Fruit fly (Drosophila melanogaster): ENCODE measurements around the gene CG32683.

CG32683 gene

DNA sequence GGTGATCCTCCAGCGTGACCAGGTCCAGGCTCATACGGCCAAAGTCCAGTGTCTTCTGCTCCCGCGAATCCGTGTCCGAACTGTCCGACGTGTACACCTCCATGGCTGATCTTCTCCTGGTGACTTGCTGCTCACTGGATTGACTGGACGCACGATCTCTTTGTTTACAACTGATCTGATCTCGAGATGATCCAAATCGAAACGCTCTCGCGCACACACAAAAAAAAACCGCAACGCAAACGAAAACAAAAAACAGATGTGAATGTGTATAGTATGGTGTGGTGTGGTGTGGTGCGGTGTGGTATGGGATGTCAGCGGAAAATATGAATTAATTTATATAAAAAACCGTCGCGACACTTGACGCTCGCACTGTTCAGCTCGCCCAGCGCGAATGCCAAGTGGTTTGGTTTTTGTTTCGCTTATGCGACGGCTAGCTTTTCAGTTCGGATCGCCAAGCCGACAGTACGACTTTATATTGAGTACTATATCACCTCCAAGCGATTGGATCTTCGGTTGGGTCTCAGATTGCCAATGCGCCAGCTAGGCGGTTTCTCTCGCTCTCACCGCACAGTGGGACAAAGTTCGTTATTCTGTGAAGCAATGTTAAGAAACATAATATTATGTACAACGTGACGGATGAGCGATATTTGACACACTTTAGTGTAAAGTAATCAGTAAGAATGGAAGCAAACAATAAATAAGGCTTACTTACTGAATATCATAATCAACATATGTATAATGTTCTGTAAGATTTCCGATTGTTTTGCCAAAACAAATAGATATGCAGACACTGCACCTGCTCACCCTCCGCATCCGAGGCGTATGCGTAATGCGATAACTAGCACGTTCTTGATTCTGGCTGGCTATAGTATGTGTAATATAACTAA, 31.7 kb upstream of the CG32683 start (continued):
- TF ChIP-seq yki (optimal IDR thresholded peaks at IDR 0.05) (no peak), Bgb (GFP tag; IDR thresholded peaks at IDR 0.05; ENCODE audit: partially characterized antibody) (peak; percentile 42), CG6689 (GFP tag; IDR thresholded peaks at IDR 0.05) (peak; percentile 55), CG14860 (GFP tag; IDR thresholded peaks at IDR 0.05; ENCODE audit: partially characterized antibody) (no peak), odd (GFP tag; optimal IDR thresholded peaks at IDR 0.05) (peak; percentile 49), tx (GFP tag; optimal IDR thresholded peaks at IDR 0.05) (peak; percentile 17), B-H2 (GFP tag; optimal IDR thresholded peaks at IDR 0.05) (peak; percentile 18), stc (GFP tag; IDR thresholded peaks at IDR 0.05) (peak; percentile 43), BtbVII (GFP tag; optimal IDR thresholded peaks at IDR 0.05) (peak; percentile 75), run (tag; optimal IDR thresholded peaks at IDR 0.05) (no peak), bcd (GFP tag; optimal IDR thresholded peaks at IDR 0.05) (peak; percentile 45), Mad (GFP tag; optimal IDR thresholded peaks at IDR 0.05) (no peak), D19B (GFP tag; optimal IDR thresholded peaks at IDR 0.05) (peak; percentile 53), CG31365 (tag; optimal IDR thresholded peaks at IDR 0.05) (peak; percentile 42), zen2 (GFP tag; IDR thresholded peaks at IDR 0.05; ENCODE audit: partially characterized antibody) (no peak), amos (GFP tag; IDR thresholded peaks at IDR 0.05; ENCODE audit: partially characterized antibody) (no peak; the same call in 1 of the 2 replicates), danr (GFP tag; IDR thresholded peaks at IDR 0.05) (no peak), CG12744 (GFP tag; optimal IDR thresholded peaks at IDR 0.05) (no peak), CG9215 (GFP tag; IDR thresholded peaks at IDR 0.05) (peak; percentile 63; the same call in 1 of the 2 replicates), mld (GFP tag; IDR thresholded peaks at IDR 0.05; ENCODE audit: partially characterized antibody) (no peak), Ssrp (tag; optimal IDR thresholded peaks at IDR 0.05) (peak; percentile 20), Sry-β (GFP tag; optimal IDR thresholded peaks at IDR 0.05) (no peak), otp (GFP tag; IDR thresholded peaks at IDR 0.05) (no peak), rib (GFP tag; IDR thresholded peaks at IDR 0.05) (no peak), CG2116 (GFP tag; optimal IDR thresholded peaks at IDR 0.05) (no peak), gcm2 (GFP tag; optimal IDR thresholded peaks at IDR 0.05) (peak; percentile 16), p53 (GFP tag; optimal IDR thresholded peaks at IDR 0.05) (no peak), CG2889 (GFP tag; IDR thresholded peaks at IDR 0.05) (no peak), knrl (GFP tag; IDR thresholded peaks at IDR 0.05; ENCODE audit: partially characterized antibody) (peak; percentile 40; the same call in 1 of the 3 replicates), CG12071 (GFP tag; optimal IDR thresholded peaks at IDR 0.05) (peak; percentile 66), chif (GFP tag; optimal IDR thresholded peaks at IDR 0.05) (peak; percentile 24 to 55), Deaf1 (tag; optimal IDR thresholded peaks at IDR 0.05) (peak; percentile 76), CG3726 (GFP tag; IDR thresholded peaks at IDR 0.05) (0 out of 3 replicates have a peak, but pooled peaks have one; percentile 46), HmgZ (tag; optimal IDR thresholded peaks at IDR 0.05) (peak; percentile 57), CG16813 (GFP tag; IDR thresholded peaks at IDR 0.05; ENCODE audit: partially characterized antibody) (no peak), stwl (tag; optimal IDR thresholded peaks at IDR 0.05) (no peak), NK7.1 (GFP tag; optimal IDR thresholded peaks at IDR 0.05) (peak; percentile 12), CG13123 (GFP tag; optimal IDR thresholded peaks at IDR 0.05) (no peak), CG11398 (GFP tag; optimal IDR thresholded peaks at IDR 0.05) (no peak), CG4404 (GFP tag; IDR thresholded peaks at IDR 0.05) (no peak), CG43689 (GFP tag; IDR thresholded peaks at IDR 0.05) (no peak), ems (GFP tag; optimal IDR thresholded peaks at IDR 0.05) (peak; percentile 56), emc (GFP tag; optimal IDR thresholded peaks at IDR 0.05) (no peak), gfzf (GFP tag; optimal IDR thresholded peaks at IDR 0.05) (no peak), CG2120 (GFP tag; optimal IDR thresholded peaks at IDR 0.05) (peak; percentile 85), fd3F (GFP tag; optimal IDR thresholded peaks at IDR 0.05) (peak; percentile 62), Vsx1 (GFP tag; optimal IDR thresholded peaks at IDR 0.05) (no peak), Xbp1 (GFP tag; optimal IDR thresholded peaks at IDR 0.05) (peak; percentile 48), sob (GFP tag; IDR thresholded peaks at IDR 0.05) (peak; percentile 63)

Data from whole organism, embryonic.